Fruit fly (Drosophila melanogaster): ENCODE measurements around the gene CG3407.

DNA sequence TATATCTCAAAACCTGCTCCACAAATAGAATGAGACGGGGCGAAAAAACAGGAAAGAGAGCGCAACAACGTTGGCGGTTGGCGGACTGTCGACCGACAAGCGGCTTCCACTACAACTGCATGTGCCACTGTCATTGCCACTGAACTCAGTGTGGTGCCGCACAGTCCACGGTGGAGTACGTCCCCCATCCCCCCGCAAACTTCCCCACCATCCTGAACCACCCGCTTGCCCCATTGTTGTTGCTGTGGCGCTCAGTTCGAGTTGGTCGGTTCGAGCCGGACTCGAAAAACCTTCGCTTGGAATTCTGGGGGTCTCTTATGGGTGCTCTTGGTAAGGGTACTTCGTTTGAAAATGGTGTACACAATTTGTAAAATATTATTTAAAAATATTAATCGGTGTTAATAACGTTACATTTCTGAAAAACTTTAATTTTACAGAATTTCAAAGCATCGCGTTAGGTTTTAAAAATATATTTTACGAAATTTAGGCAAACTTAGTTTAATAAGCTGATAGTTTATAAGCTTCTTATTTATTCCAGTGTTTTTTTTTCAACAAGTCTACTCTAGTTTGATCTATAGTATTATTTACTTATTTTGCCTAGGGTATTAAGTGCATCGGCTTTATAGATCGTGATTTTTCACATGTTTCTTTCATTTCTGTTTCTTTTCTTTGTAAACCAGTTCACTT lies 40.1 kb downstream of the CG3407 start:
- TF ChIP-seq pan (optimal IDR thresholded peaks at IDR 0.05), result no peak
- TF ChIP-seq psq (optimal IDR thresholded peaks at IDR 0.05), result no peak
